Worm (Caenorhabditis elegans) whole organism, mixed stage, embryonic: Measurements from ENCODE around the gene T10D4.11.

Experiments used
- bed-3 ChIP-seq: fragments of 200-800 bp; sonication (Bioruptor generic); optimal IDR thresholded peaks from 3 replicates; lab custom pipeline; 2018; ENCODE audit warnings: mild to moderate bottlenecking, missing genetic modification characterization, moderate library complexity, missing compliant biosample characterization
- blmp-1 ChIP-seq: fragments of 150-350 bp; optimal IDR thresholded peaks from 2 replicates; lab custom pipeline; 2014; ENCODE audit warnings: missing biosample characterization, missing genetic modification characterization
- ceh-43 ChIP-seq: fragments of 200-800 bp; sonication (Bioruptor generic); optimal IDR thresholded peaks from 2 replicates; lab custom pipeline; 2018; ENCODE audit warnings: mild to moderate bottlenecking, missing genetic modification characterization, moderate library complexity, missing compliant biosample characterization
- ces-1 ChIP-seq: fragments of 150-350 bp; optimal IDR thresholded peaks from 2 replicates; lab custom pipeline; 2014; ENCODE audit warnings: missing biosample characterization, missing genetic modification reagents, missing genetic modification characterization
- flh-1 ChIP-seq: fragments of 200-800 bp; sonication (Bioruptor generic); optimal IDR thresholded peaks from 2 replicates; lab custom pipeline; 2018; ENCODE audit warnings: mild to moderate bottlenecking, missing genetic modification characterization, moderate library complexity, missing compliant biosample characterization
- lin-13 ChIP-seq: fragments of 150-350 bp; optimal IDR thresholded peaks from 2 replicates; lab custom pipeline; 2014; ENCODE audit warnings: missing biosample characterization, missing genetic modification characterization
- lsy-2 ChIP-seq: fragments of 150-350 bp; optimal IDR thresholded peaks from 2 replicates; lab custom pipeline; 2014; ENCODE audit warnings: missing biosample characterization, missing genetic modification characterization
- nhr-237 ChIP-seq: fragments of 150-350 bp; optimal IDR thresholded peaks from 2 replicates; lab custom pipeline; 2014; ENCODE audit warnings: missing biosample characterization, missing genetic modification characterization
- nhr-76 ChIP-seq: sonication (generic microtip); optimal IDR thresholded peaks from 2 replicates; lab custom pipeline; 2017; ENCODE audit warnings: missing biosample characterization, missing genetic modification characterization
- pha-4 ChIP-seq: fragments of 150-350 bp; optimal IDR thresholded peaks from 2 replicates; lab custom pipeline; 2018; ENCODE audit warnings: missing biosample characterization, missing genetic modification reagents, missing genetic modification characterization
- sem-2 ChIP-seq: fragments of 200-800 bp; sonication (Bioruptor generic); optimal IDR thresholded peaks from 2 replicates; lab custom pipeline; 2018; ENCODE audit warnings: mild to moderate bottlenecking, missing genetic modification characterization, missing compliant biosample characterization
- sptf-1 ChIP-seq: sonication (generic microtip); optimal IDR thresholded peaks from 2 replicates; lab custom pipeline; 2017; ENCODE audit warnings: mild to moderate bottlenecking, missing genetic modification characterization, moderate library complexity, missing compliant biosample characterization
- unc-62 ChIP-seq: fragments of 150-350 bp; optimal IDR thresholded peaks from 2 replicates; lab custom pipeline; 2014; ENCODE audit warnings: missing biosample characterization, missing genetic modification reagents, missing genetic modification characterization
- zip-8 ChIP-seq: fragments of 150-350 bp; optimal IDR thresholded peaks from 2 replicates; lab custom pipeline; 2014; ENCODE audit warnings: missing biosample characterization, missing genetic modification characterization

DNA sequence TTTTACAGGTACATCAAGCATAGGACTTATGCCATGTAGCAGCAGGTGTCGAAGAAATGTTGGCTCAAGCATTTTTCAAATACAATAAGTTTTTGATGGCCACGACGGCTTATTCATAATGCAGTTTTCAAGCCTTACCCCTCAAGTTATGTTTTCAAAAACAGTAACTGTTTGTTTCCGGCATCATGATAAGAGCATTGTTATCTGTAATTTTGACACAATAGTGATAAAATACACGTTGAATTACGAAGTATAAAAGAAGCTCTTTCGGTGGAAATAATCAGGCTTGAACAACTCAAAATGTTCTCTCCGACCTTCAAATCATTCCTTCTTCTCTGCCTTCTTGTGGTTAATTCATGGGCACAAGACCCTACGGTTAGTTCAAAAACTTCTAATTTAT lies 47.4 kb downstream of the T10D4.11 start, which contains the start of gene clec-121:
- TF ChIP-seq lin-13 (tag; lab: Kevin White, UChicago) (no peak), pha-4 (tag; lab: Kevin White, UChicago) (no peak), lsy-2 (no peak), nhr-76 (no peak), flh-1 (GFP tag; lab: Kevin White, UChicago) (no peak), ces-1 (GFP tag; lab: Kevin White, UChicago) (no peak), unc-62 (GFP tag; lab: Kevin White, UChicago) (no peak), sptf-1 (tag; lab: Kevin White, UChicago) (no peak), ceh-43 (GFP tag; lab: Kevin White, UChicago) (no peak), zip-8 (no peak), blmp-1 (tag; lab: Kevin White, UChicago) (no peak), sem-2 (GFP tag; lab: Kevin White, UChicago) (no peak), bed-3 (GFP tag; lab: Kevin White, UChicago) (no peak), nhr-237 (tag; lab: Kevin White, UChicago) (no peak)
